Fruit fly (Drosophila melanogaster) whole organism, embryonic: ENCODE results near the gene CG7289.

Experiments
- Bdp1 ChIP-seq: fragments of 200-800 bp; sonication (Bioruptor generic); optimal IDR thresholded peaks from 3 replicates; lab custom pipeline; 2016; ENCODE audit warnings: missing biosample characterization, missing genetic modification characterization
- Bgb ChIP-seq: fragments of 200-800 bp; sonication (Bioruptor generic); IDR thresholded peaks from 2 replicates; pipeline ENCODE4 v1.3.6; 2022; ENCODE audit warnings: missing biosample characterization, missing genetic modification characterization; ENCODE audit not compliant: partially characterized antibody
- CG10959 ChIP-seq: fragments of 200-800 bp; sonication (Bioruptor generic); IDR thresholded peaks from 2 replicates; pipeline ENCODE4 v1.3.6; 2022; ENCODE audit warnings: missing biosample characterization, missing genetic modification characterization
- CG11696 ChIP-seq: fragments of 200-800 bp; sonication (Bioruptor generic); IDR thresholded peaks from 2 replicates; pipeline ENCODE4 v1.3.6; 2022; ENCODE audit warnings: missing biosample characterization, missing genetic modification characterization
- CG12659 ChIP-seq: fragments of 200-800 bp; sonication (Bioruptor generic); optimal IDR thresholded peaks from 3 replicates; lab custom pipeline; 2017; ENCODE audit warnings: mild to moderate bottlenecking, missing biosample characterization, missing genetic modification reagents, missing genetic modification characterization
- CG12744 ChIP-seq: fragments of 200-800 bp; sonication (Bioruptor generic); optimal IDR thresholded peaks from 2 replicates; lab custom pipeline; 2016; ENCODE audit warnings: missing biosample characterization, missing genetic modification characterization
- CG14050 ChIP-seq: fragments of 200-800 bp; sonication (Bioruptor generic); IDR thresholded peaks from 3 replicates; pipeline ENCODE4 v1.3.6; 2022; ENCODE audit warnings: missing biosample characterization, missing genetic modification characterization
- CG14860 ChIP-seq: fragments of 200-800 bp; sonication (Bioruptor generic); IDR thresholded peaks from 3 replicates; pipeline ENCODE4 v1.3.6; 2022; ENCODE audit warnings: missing biosample characterization, missing genetic modification characterization; ENCODE audit not compliant: partially characterized antibody
- CG16813 ChIP-seq: fragments of 200-800 bp; sonication (Bioruptor generic); IDR thresholded peaks from 3 replicates; pipeline ENCODE4 v1.3.6; 2022; ENCODE audit warnings: missing biosample characterization, missing genetic modification characterization; ENCODE audit not compliant: partially characterized antibody
- CG17361 ChIP-seq: fragments of 200-800 bp; sonication (Bioruptor generic); IDR thresholded peaks from 3 replicates; pipeline ENCODE4 v1.3.6; 2022; ENCODE audit warnings: missing biosample characterization, missing genetic modification characterization
- CG18476 ChIP-seq: fragments of 200-800 bp; sonication (Bioruptor generic); optimal IDR thresholded peaks from 2 replicates; lab custom pipeline; 2016; ENCODE audit warnings: missing biosample characterization, mild to moderate bottlenecking, missing genetic modification characterization
- CG18619 ChIP-seq: fragments of 200-800 bp; sonication (Bioruptor generic); optimal IDR thresholded peaks from 3 replicates; lab custom pipeline; 2017; ENCODE audit warnings: missing biosample characterization, mild to moderate bottlenecking, missing genetic modification characterization
- CG34224 ChIP-seq: fragments of 200-800 bp; sonication (Bioruptor generic); IDR thresholded peaks from 3 replicates; pipeline ENCODE4 v1.3.6; 2022; ENCODE audit warnings: missing biosample characterization, missing genetic modification characterization; ENCODE audit not compliant: partially characterized antibody
- CG6854 ChIP-seq: fragments of 200-800 bp; sonication (Bioruptor generic); optimal IDR thresholded peaks from 3 replicates; lab custom pipeline; 2017; ENCODE audit warnings: missing biosample characterization, mild to moderate bottlenecking, missing genetic modification characterization
- CG7271 ChIP-seq: fragments of 200-800 bp; sonication (Bioruptor generic); optimal IDR thresholded peaks from 2 replicates; lab custom pipeline; 2018; ENCODE audit warnings: missing biosample characterization, mild to moderate bottlenecking, missing genetic modification characterization, moderate library complexity
- CG7839 ChIP-seq: fragments of 200-800 bp; sonication (Bioruptor generic); optimal IDR thresholded peaks from 3 replicates; lab custom pipeline; 2018; ENCODE audit warnings: missing biosample characterization, mild to moderate bottlenecking, missing genetic modification characterization, moderate library complexity
- CG9727 ChIP-seq: fragments of 200-800 bp; sonication (Bioruptor generic); optimal IDR thresholded peaks from 3 replicates; lab custom pipeline; 2017; ENCODE audit warnings: missing biosample characterization, mild to moderate bottlenecking, missing genetic modification characterization
- CoRest ChIP-seq: fragments of 200-800 bp; sonication (Bioruptor generic); optimal IDR thresholded peaks from 3 replicates; lab custom pipeline; 2018; ENCODE audit warnings: missing biosample characterization, mild to moderate bottlenecking, missing genetic modification characterization, moderate library complexity
- Deaf1 ChIP-seq: fragments of 200-800 bp; optimal IDR thresholded peaks from 3 replicates; lab custom pipeline; 2019; ENCODE audit warnings: missing biosample characterization, mild to moderate bottlenecking, missing genetic modification characterization, moderate library complexity
- Drgx ChIP-seq: fragments of 200-800 bp; sonication (Bioruptor generic); IDR thresholded peaks from 2 replicates; pipeline ENCODE4 v1.3.6; 2022; ENCODE audit warnings: missing biosample characterization, missing genetic modification characterization
- Fer3 ChIP-seq: fragments of 200-800 bp; sonication (Bioruptor generic); optimal IDR thresholded peaks from 2 replicates; lab custom pipeline; 2018; ENCODE audit warnings: missing biosample characterization, mild to moderate bottlenecking, missing genetic modification characterization, moderate library complexity
- Gsc ChIP-seq: fragments of 200-800 bp; sonication (Bioruptor generic); IDR thresholded peaks from 2 replicates; pipeline ENCODE4 v1.3.6; 2022; ENCODE audit warnings: missing biosample characterization, missing genetic modification characterization
- HLH4C ChIP-seq: fragments of 200-800 bp; sonication (Bioruptor generic); IDR thresholded peaks from 3 replicates; pipeline ENCODE4 v1.3.6; 2022; ENCODE audit warnings: missing biosample characterization, missing genetic modification characterization; ENCODE audit not compliant: partially characterized antibody
- Hey ChIP-seq: fragments of 200-800 bp; sonication (Bioruptor generic); optimal IDR thresholded peaks from 3 replicates; lab custom pipeline; 2018; ENCODE audit warnings: missing biosample characterization, mild to moderate bottlenecking, missing genetic modification characterization
- Lim3 ChIP-seq: fragments of 200-800 bp; sonication (Bioruptor generic); IDR thresholded peaks from 2 replicates; pipeline ENCODE4 v1.3.6; 2022; ENCODE audit warnings: missing biosample characterization, missing genetic modification characterization
- Optix ChIP-seq: fragments of 200-800 bp; sonication (Bioruptor generic); IDR thresholded peaks from 3 replicates; pipeline ENCODE4 v1.3.6; 2022; ENCODE audit warnings: missing biosample characterization, missing genetic modification characterization
- Pdp1 ChIP-seq, 2 experiments: fragments of 200-800 bp; sonication (Bioruptor generic); optimal IDR thresholded peaks; 3 replicates each; lab custom pipeline; 2016; ENCODE audit warnings: missing biosample characterization in 2 of 2, missing genetic modification characterization in 2 of 2, mild to moderate bottlenecking in 1 of 2, moderate library complexity in 1 of 2
- Poxn ChIP-seq: fragments of 200-800 bp; sonication (Bioruptor generic); IDR thresholded peaks from 2 replicates; pipeline ENCODE4 v1.3.6; 2022; ENCODE audit warnings: missing biosample characterization, missing genetic modification characterization
- Ravus ChIP-seq: fragments of 200-800 bp; sonication (Bioruptor generic); IDR thresholded peaks from 2 replicates; pipeline ENCODE4 v1.3.6; 2022; ENCODE audit warnings: missing biosample characterization, missing genetic modification characterization
- Rx ChIP-seq: fragments of 200-800 bp; sonication (Bioruptor generic); IDR thresholded peaks from 2 replicates; pipeline ENCODE4 v1.3.6; 2022; ENCODE audit warnings: missing biosample characterization, missing genetic modification characterization
- Side ChIP-seq: fragments of 200-800 bp; sonication (Bioruptor generic); optimal IDR thresholded peaks from 2 replicates; lab custom pipeline; 2016; ENCODE audit warnings: missing biosample characterization, missing genetic modification characterization
- Sry-β ChIP-seq: fragments of 200-800 bp; sonication (Bioruptor generic); optimal IDR thresholded peaks from 2 replicates; lab custom pipeline; 2018; ENCODE audit warnings: missing biosample characterization, mild to moderate bottlenecking, missing genetic modification characterization, moderate library complexity
- ab ChIP-seq: fragments of 200-800 bp; sonication (Bioruptor generic); optimal IDR thresholded peaks from 2 replicates; lab custom pipeline; 2016; ENCODE audit warnings: missing biosample characterization, missing genetic modification characterization
- da ChIP-seq: fragments of 200-800 bp; sonication (Bioruptor generic); optimal IDR thresholded peaks from 2 replicates; lab custom pipeline; 2016; ENCODE audit warnings: missing biosample characterization, missing genetic modification characterization
- dati ChIP-seq: fragments of 200-800 bp; sonication (Bioruptor generic); IDR thresholded peaks from 2 replicates; pipeline ENCODE4 v1.3.6; 2022; ENCODE audit warnings: missing biosample characterization, missing genetic modification characterization
- knrl ChIP-seq: fragments of 200-800 bp; sonication (Bioruptor generic); IDR thresholded peaks from 3 replicates; pipeline ENCODE4 v1.3.6; 2022; ENCODE audit warnings: missing biosample characterization, missing genetic modification characterization; ENCODE audit not compliant: partially characterized antibody
- lmd ChIP-seq: fragments of 200-800 bp; sonication (Bioruptor generic); IDR thresholded peaks from 2 replicates; pipeline ENCODE4 v1.3.6; 2022; ENCODE audit warnings: missing biosample characterization, missing genetic modification characterization
- luna ChIP-seq: fragments of 200-800 bp; sonication (Bioruptor generic); optimal IDR thresholded peaks from 2 replicates; lab custom pipeline; 2016; ENCODE audit warnings: missing biosample characterization, missing genetic modification characterization
- nerfin-2 ChIP-seq: fragments of 200-800 bp; sonication (Bioruptor generic); IDR thresholded peaks from 2 replicates; pipeline ENCODE4 v1.3.6; 2022; ENCODE audit warnings: missing biosample characterization, missing genetic modification characterization; ENCODE audit not compliant: partially characterized antibody
- prd ChIP-seq, 3 experiments: fragments of >200 bp in 2 of 3; fragments of 200-800 bp in 1 of 3; sonication (Bioruptor generic) in 1 of 3; optimal IDR thresholded peaks in 2 of 3; IDR thresholded peaks in 1 of 3; 2 replicates in 2 of 3; 3 replicates in 1 of 3; pipeline versions ENCODE4 v1.3.6 to Lab custom; 2017 to 2022; ENCODE audit warnings: missing biosample characterization in 1 of 3, missing genetic modification characterization in 1 of 3
- schlank ChIP-seq: fragments of 200-800 bp; sonication (Bioruptor generic); optimal IDR thresholded peaks from 2 replicates; lab custom pipeline; 2018; ENCODE audit warnings: missing biosample characterization, mild to moderate bottlenecking, missing genetic modification characterization
- shn ChIP-seq: fragments of 200-800 bp; sonication (Bioruptor generic); optimal IDR thresholded peaks from 3 replicates; lab custom pipeline; 2016; ENCODE audit warnings: missing biosample characterization, missing genetic modification characterization
- ssp ChIP-seq: fragments of 200-800 bp; sonication (Bioruptor generic); IDR thresholded peaks from 2 replicates; pipeline ENCODE4 v1.3.6; 2022; ENCODE audit warnings: missing biosample characterization, missing genetic modification characterization
- stc ChIP-seq: fragments of 200-800 bp; sonication (Bioruptor generic); IDR thresholded peaks from 2 replicates; pipeline ENCODE4 v1.3.6; 2022; ENCODE audit warnings: missing biosample characterization, missing genetic modification characterization
- tin ChIP-seq: fragments of 200-800 bp; sonication (Bioruptor generic); optimal IDR thresholded peaks from 3 replicates; lab custom pipeline; 2016; ENCODE audit warnings: missing biosample characterization, missing genetic modification characterization
- tio ChIP-seq: fragments of 200-800 bp; sonication (Bioruptor generic); optimal IDR thresholded peaks from 2 replicates; lab custom pipeline; 2017; ENCODE audit warnings: missing biosample characterization, missing genetic modification characterization, inconsistent platforms
- tna ChIP-seq: fragments of 200-800 bp; sonication (Bioruptor generic); IDR thresholded peaks from 2 replicates; pipeline ENCODE4 v1.3.6; 2022; ENCODE audit warnings: missing biosample characterization, missing genetic modification characterization; ENCODE audit not compliant: partially characterized antibody
- vnd ChIP-seq: fragments of 200-800 bp; sonication (Bioruptor generic); IDR thresholded peaks from 3 replicates; pipeline ENCODE4 v1.3.6; 2022; ENCODE audit warnings: missing biosample characterization, missing genetic modification characterization; ENCODE audit not compliant: partially characterized antibody
- zf30C ChIP-seq: fragments of 200-800 bp; sonication (Bioruptor generic); optimal IDR thresholded peaks from 3 replicates; lab custom pipeline; 2018; ENCODE audit warnings: missing biosample characterization, mild to moderate bottlenecking, missing genetic modification characterization

CG7289 gene

dm6 chr2L:2015204-2015603 lies 33.2 kb downstream of the CG7289 start (continued):
- TF ChIP-seq luna (GFP tag; lab: Kevin White, UChicago) = no peak
- TF ChIP-seq CG18476 (GFP tag; lab: Kevin White, UChicago) = no peak
- TF ChIP-seq lmd (GFP tag; lab: Robert Waterston, UW) = peak; percentile 47; the same call in 1 of the 2 replicates
- no peak for TF ChIP-seq CG6854 (GFP tag; lab: Kevin White, UChicago)
- no peak for TF ChIP-seq CG34224
- no peak for TF ChIP-seq Side
- no peak for TF ChIP-seq ab (GFP tag; lab: Kevin White, UChicago)
- no peak for TF ChIP-seq Lim3 (GFP tag; lab: Robert Waterston, UW)
- peak; percentile 9 for TF ChIP-seq Fer3 (tag; lab: Kevin White, UChicago)
- no peak for TF ChIP-seq prd (optimal IDR thresholded peaks at IDR 0.05; lab: Kevin White, UChicago)
- peak; percentile 45; the same call in 2 of the 3 replicates for TF ChIP-seq prd (GFP tag; IDR thresholded peaks at IDR 0.05; lab: Robert Waterston, UW)
- TF ChIP-seq Bgb (GFP tag; lab: Robert Waterston, UW) = no peak
- TF ChIP-seq tio (GFP tag; lab: Kevin White, UChicago) = peak; percentile 2
- TF ChIP-seq CG7839 (tag; lab: Kevin White, UChicago) = peak; percentile 7
- TF ChIP-seq dati (GFP tag; lab: Robert Waterston, UW) = no peak
- no peak for TF ChIP-seq ssp (GFP tag; lab: Robert Waterston, UW)
- TF ChIP-seq Hey = no peak
- 0 out of 2 replicates have a peak, but pooled peaks have one; percentile 29 for TF ChIP-seq stc (GFP tag; lab: Robert Waterston, UW)
- TF ChIP-seq CG7271 (tag; lab: Kevin White, UChicago) = no peak
- no peak for TF ChIP-seq Gsc (GFP tag; lab: Robert Waterston, UW)
- TF ChIP-seq Sry-β (GFP tag; lab: Kevin White, UChicago) = no peak
- no peak for TF ChIP-seq Poxn (GFP tag; lab: Robert Waterston, UW)
- TF ChIP-seq schlank (tag; lab: Kevin White, UChicago) = no peak
- TF ChIP-seq CG11696 (GFP tag; lab: Robert Waterston, UW) = no peak
- TF ChIP-seq Optix = no peak
- no peak for TF ChIP-seq CG16813 (GFP tag; lab: Robert Waterston, UW)

- TF ChIP-seq CoRest (no peak), Pdp1 (GFP tag; optimal IDR thresholded peaks at IDR 0.05; lab: Kevin White, UChicago) (no peak), CG12659 (GFP tag; lab: Kevin White, UChicago) (no peak), nerfin-2 (GFP tag; lab: Robert Waterston, UW) (no peak), CG11696 (GFP tag; lab: Robert Waterston, UW) (no peak), CG17361 (GFP tag; lab: Robert Waterston, UW) (no peak), Ravus (GFP tag; lab: Robert Waterston, UW) (no peak), da (GFP tag; lab: Kevin White, UChicago) (no peak), shn (GFP tag; lab: Kevin White, UChicago) (no peak), zf30C (no peak), CG9727 (GFP tag; lab: Kevin White, UChicago) (no peak), tna (GFP tag; lab: Robert Waterston, UW) (no peak)
Measured at dm6 chr2L:2022823-2023222, 40.8 kb downstream of the CG7289 start.

dm6 chr2L:2031522-2031921 lies 49.5 kb downstream of the CG7289 start:
- TF ChIP-seq CG14050 (GFP tag; lab: Robert Waterston, UW) = no peak
- peak; percentile 54; the same call in 1 of the 3 replicates for TF ChIP-seq knrl
- no peak for TF ChIP-seq CG12744 (GFP tag; lab: Kevin White, UChicago)
- no peak for TF ChIP-seq CG10959 (GFP tag; lab: Robert Waterston, UW)
- TF ChIP-seq tin = no peak
- TF ChIP-seq CG18619 = no peak
- TF ChIP-seq vnd (GFP tag; lab: Robert Waterston, UW) = peak; percentile 49; the same call in 2 of the 3 replicates
- no peak for TF ChIP-seq Drgx (GFP tag; lab: Robert Waterston, UW)
- peak; percentile 97 for TF ChIP-seq Bdp1 (GFP tag; lab: Kevin White, UChicago)
- TF ChIP-seq Deaf1 (tag; lab: Kevin White, UChicago) = no peak
- TF ChIP-seq HLH4C (GFP tag; lab: Robert Waterston, UW) = peak; percentile 42; the same call in 1 of the 3 replicates
- peak; percentile 77 for TF ChIP-seq CG14860 (GFP tag; lab: Robert Waterston, UW)
- no peak for TF ChIP-seq Rx (GFP tag; lab: Robert Waterston, UW)
